Fruit fly (Drosophila melanogaster) whole organism, embryonic: ENCODE measurements around the gene nAChRalpha1.

Experiments
- BEAF-32 ChIP-seq: fragments of 200-800 bp; sonication (Bioruptor generic); optimal IDR thresholded peaks from 3 replicates; lab custom pipeline; 2017; ENCODE audit warnings: missing biosample characterization, missing genetic modification characterization, mild to moderate bottlenecking, moderate library complexity, missing genetic modification reagents
- Blimp-1 ChIP-seq: fragments of 200-800 bp; sonication (Bioruptor generic); optimal IDR thresholded peaks from 3 replicates; lab custom pipeline; 2018; ENCODE audit warnings: missing biosample characterization, missing genetic modification characterization, mild to moderate bottlenecking, moderate library complexity, missing genetic modification reagents
- C15 ChIP-seq: fragments of 200-800 bp; sonication (Bioruptor generic); IDR thresholded peaks from 3 replicates; pipeline ENCODE4 v1.3.6; 2022; ENCODE audit warnings: missing biosample characterization, missing genetic modification characterization
- CG13287 ChIP-seq: fragments of 200-800 bp; sonication (Bioruptor generic); IDR thresholded peaks from 2 replicates; pipeline ENCODE4 v1.3.6; 2022; ENCODE audit warnings: missing biosample characterization, missing genetic modification characterization; ENCODE audit not compliant: partially characterized antibody
- CG14050 ChIP-seq: fragments of 200-800 bp; sonication (Bioruptor generic); IDR thresholded peaks from 3 replicates; pipeline ENCODE4 v1.3.6; 2022; ENCODE audit warnings: missing biosample characterization, missing genetic modification characterization
- CG15011 ChIP-seq: fragments of 200-800 bp; sonication (Bioruptor generic); optimal IDR thresholded peaks from 3 replicates; lab custom pipeline; 2018; ENCODE audit warnings: missing biosample characterization, mild to moderate bottlenecking, missing genetic modification characterization
- CG1792 ChIP-seq: fragments of 200-800 bp; sonication (Bioruptor generic); optimal IDR thresholded peaks from 2 replicates; lab custom pipeline; 2016; ENCODE audit warnings: missing biosample characterization, missing genetic modification characterization
- CG3726 ChIP-seq: fragments of 200-800 bp; sonication (Bioruptor generic); IDR thresholded peaks from 3 replicates; pipeline ENCODE4, ENCODE4 v1.3.6; 2022; ENCODE audit warnings: missing biosample characterization, missing genetic modification characterization
- CG3995 ChIP-seq: fragments of 200-800 bp; sonication (Bioruptor generic); optimal IDR thresholded peaks from 3 replicates; lab custom pipeline; 2016; ENCODE audit warnings: missing biosample characterization, missing genetic modification characterization
- CG42726 ChIP-seq: fragments of 200-800 bp; sonication (Bioruptor generic); IDR thresholded peaks from 2 replicates; pipeline ENCODE4 v1.3.6; 2022; ENCODE audit warnings: missing biosample characterization, missing genetic modification characterization; ENCODE audit not compliant: partially characterized antibody
- CG4617 ChIP-seq: fragments of 200-800 bp; sonication (Bioruptor generic); optimal IDR thresholded peaks from 3 replicates; lab custom pipeline; 2016; ENCODE audit warnings: missing biosample characterization, missing genetic modification characterization, borderline replicate concordance
- CG4854 ChIP-seq: fragments of 200-800 bp; sonication (Bioruptor generic); optimal IDR thresholded peaks from 2 replicates; lab custom pipeline; 2016; ENCODE audit warnings: missing biosample characterization, missing genetic modification characterization, inconsistent platforms
- CG8089 ChIP-seq: fragments of 200-800 bp; sonication (Bioruptor generic); optimal IDR thresholded peaks from 3 replicates; lab custom pipeline; 2016; ENCODE audit warnings: missing biosample characterization, missing genetic modification characterization
- CG9437 ChIP-seq: fragments of 200-800 bp; sonication (Bioruptor generic); optimal IDR thresholded peaks from 2 replicates; lab custom pipeline; 2018; ENCODE audit warnings: missing biosample characterization, mild to moderate bottlenecking, missing genetic modification characterization
- CG9797 ChIP-seq: fragments of 200-800 bp; sonication (Bioruptor generic); optimal IDR thresholded peaks from 3 replicates; lab custom pipeline; 2018; ENCODE audit warnings: missing biosample characterization, mild to moderate bottlenecking, missing genetic modification characterization
- Dad ChIP-seq: fragments of 200-800 bp; sonication (Bioruptor generic); optimal IDR thresholded peaks from 3 replicates; lab custom pipeline; 2016; ENCODE audit warnings: missing biosample characterization, missing genetic modification characterization
- Dip2 ChIP-seq: fragments of 200-800 bp; sonication (Bioruptor generic); IDR thresholded peaks from 2 replicates; pipeline ENCODE4 v1.3.6; 2022; ENCODE audit warnings: missing biosample characterization, missing genetic modification characterization
- Dp ChIP-seq: fragments of 200-800 bp; sonication (Bioruptor generic); optimal IDR thresholded peaks from 2 replicates; lab custom pipeline; 2018; ENCODE audit warnings: missing biosample characterization, mild to moderate bottlenecking, missing genetic modification characterization, moderate library complexity
- Ets97D ChIP-seq: fragments of 200-800 bp; sonication (Bioruptor generic); optimal IDR thresholded peaks from 3 replicates; lab custom pipeline; 2016; ENCODE audit warnings: missing biosample characterization, missing genetic modification characterization
- Gsc ChIP-seq: fragments of 200-800 bp; sonication (Bioruptor generic); IDR thresholded peaks from 2 replicates; pipeline ENCODE4 v1.3.6; 2022; ENCODE audit warnings: missing biosample characterization, missing genetic modification characterization
- MBD-R2 ChIP-seq: fragments of 200-800 bp; sonication (Bioruptor generic); IDR thresholded peaks from 2 replicates; pipeline ENCODE4 v1.3.6; 2022; ENCODE audit warnings: missing biosample characterization, missing genetic modification characterization
- MESR4 ChIP-seq: fragments of 200-800 bp; sonication (Bioruptor generic); optimal IDR thresholded peaks from 2 replicates; lab custom pipeline; 2018; ENCODE audit warnings: missing biosample characterization, mild to moderate bottlenecking, missing genetic modification characterization, moderate library complexity
- Mes4 ChIP-seq: fragments of 200-800 bp; sonication (Bioruptor generic); optimal IDR thresholded peaks from 2 replicates; lab custom pipeline; 2016; ENCODE audit warnings: missing biosample characterization, missing genetic modification characterization
- Myb ChIP-seq: fragments of 200-800 bp; sonication (Bioruptor generic); optimal IDR thresholded peaks from 2 replicates; lab custom pipeline; 2016; ENCODE audit warnings: missing biosample characterization, missing genetic modification characterization
- Tbp ChIP-seq: fragments of >200 bp; optimal IDR thresholded peaks from 2 replicates; lab custom pipeline; 2018; ENCODE audit warnings: missing biosample characterization, missing genetic modification characterization
- YL-1 ChIP-seq: fragments of 200-800 bp; sonication (Bioruptor generic); optimal IDR thresholded peaks from 3 replicates; lab custom pipeline; 2017; ENCODE audit warnings: missing biosample characterization, mild to moderate bottlenecking, missing genetic modification characterization
- ase ChIP-seq: fragments of 200-800 bp; sonication (Bioruptor generic); IDR thresholded peaks from 3 replicates; pipeline ENCODE4 v1.3.6; 2022; ENCODE audit warnings: missing biosample characterization, missing genetic modification characterization
- ato ChIP-seq: fragments of 200-800 bp; sonication (Bioruptor generic); IDR thresholded peaks from 2 replicates; pipeline ENCODE4 v1.3.6; 2022; ENCODE audit warnings: missing biosample characterization, missing genetic modification characterization; ENCODE audit not compliant: partially characterized antibody
- btn ChIP-seq: fragments of 200-800 bp; sonication (Bioruptor generic); optimal IDR thresholded peaks from 2 replicates; lab custom pipeline; 2016; ENCODE audit warnings: missing biosample characterization, missing genetic modification characterization
- dpn ChIP-seq, 2 experiments: fragments of 200-800 bp; sonication (Bioruptor generic); optimal IDR thresholded peaks; 3 replicates each; lab custom pipeline; 2016; ENCODE audit warnings: missing biosample characterization in 2 of 2, missing genetic modification characterization in 2 of 2
- ems ChIP-seq: fragments of 200-800 bp; sonication (Bioruptor generic); optimal IDR thresholded peaks from 3 replicates; lab custom pipeline; 2016; ENCODE audit warnings: missing biosample characterization, missing genetic modification characterization
- exex ChIP-seq: fragments of 200-800 bp; sonication (Bioruptor generic); optimal IDR thresholded peaks from 4 replicates; lab custom pipeline; 2018; ENCODE audit warnings: missing biosample characterization, mild to moderate bottlenecking, missing genetic modification characterization, moderate library complexity
- gfzf ChIP-seq: fragments of 200-800 bp; sonication (Bioruptor generic); optimal IDR thresholded peaks from 2 replicates; lab custom pipeline; 2016; ENCODE audit warnings: missing biosample characterization, mild to moderate bottlenecking, missing genetic modification characterization, moderate library complexity
- kni ChIP-seq: fragments of 200-800 bp; sonication (Bioruptor generic); optimal IDR thresholded peaks from 3 replicates; lab custom pipeline; 2017; ENCODE audit warnings: mild to moderate bottlenecking, missing biosample characterization, missing genetic modification reagents, missing genetic modification characterization
- mirr ChIP-seq: fragments of 200-800 bp; sonication (Bioruptor generic); optimal IDR thresholded peaks from 3 replicates; lab custom pipeline; 2018; ENCODE audit warnings: missing biosample characterization, mild to moderate bottlenecking, missing genetic modification characterization
- pzg ChIP-seq: fragments of 200-800 bp; sonication (Bioruptor generic); optimal IDR thresholded peaks from 3 replicates; lab custom pipeline; 2018; ENCODE audit warnings: missing biosample characterization, mild to moderate bottlenecking, missing genetic modification characterization, moderate library complexity
- sim ChIP-seq: fragments of 200-800 bp; sonication (Bioruptor generic); IDR thresholded peaks from 2 replicates; pipeline ENCODE4 v1.3.6; 2022; ENCODE audit warnings: missing biosample characterization, missing genetic modification characterization
- sisA ChIP-seq: fragments of 200-800 bp; sonication (Bioruptor generic); IDR thresholded peaks from 2 replicates; pipeline ENCODE4 v1.3.6; 2022; ENCODE audit warnings: missing biosample characterization, missing genetic modification characterization
- stwl ChIP-seq: fragments of 200-800 bp; sonication (Bioruptor generic); optimal IDR thresholded peaks from 3 replicates; lab custom pipeline; 2018; ENCODE audit warnings: missing biosample characterization, mild to moderate bottlenecking, missing genetic modification characterization, moderate library complexity
- trem ChIP-seq: fragments of 200-800 bp; optimal IDR thresholded peaks from 3 replicates; lab custom pipeline; 2019; ENCODE audit warnings: missing biosample characterization, mild to moderate bottlenecking, missing genetic modification characterization, moderate library complexity
- wek ChIP-seq: fragments of 200-800 bp; sonication (Bioruptor generic); optimal IDR thresholded peaks from 3 replicates; lab custom pipeline; 2018; ENCODE audit warnings: missing biosample characterization, mild to moderate bottlenecking, missing genetic modification characterization, moderate library complexity
- zf30C ChIP-seq: fragments of 200-800 bp; sonication (Bioruptor generic); optimal IDR thresholded peaks from 3 replicates; lab custom pipeline; 2018; ENCODE audit warnings: missing biosample characterization, mild to moderate bottlenecking, missing genetic modification characterization

nAChRalpha1 gene

DNA sequence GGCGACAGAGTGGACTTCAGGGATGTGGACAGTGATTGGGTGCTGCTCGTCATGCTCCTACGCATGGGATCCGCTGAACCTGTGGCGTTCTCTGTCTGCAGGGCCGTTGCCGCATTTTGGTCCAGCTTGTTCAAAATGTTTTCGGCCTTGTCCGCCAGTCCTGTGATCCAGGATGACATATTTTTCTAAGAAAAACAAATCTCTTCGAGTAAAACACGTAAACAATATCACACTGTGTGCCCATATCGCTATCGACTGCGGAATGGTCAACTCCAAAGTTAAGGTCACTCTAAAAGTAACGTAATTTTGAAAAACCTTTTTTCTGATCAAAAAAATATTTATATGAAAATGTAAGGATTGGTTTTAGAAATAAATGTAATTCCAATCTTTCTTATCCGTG, 99.3 kb downstream of the nAChRalpha1 start, which contains the start of gene Golgin84:
Golgin84 (minus strand) TSS at position 241 of the 400 bp plus-strand sequence.
- peak; percentile 10 for TF ChIP-seq trem
- TF ChIP-seq CG9437 (GFP tag; lab: Kevin White, UChicago): peak; percentile 89
- TF ChIP-seq Myb: peak; percentile 94
- TF ChIP-seq MESR4 (GFP tag; lab: Kevin White, UChicago): peak; percentile 59
- TF ChIP-seq C15 (GFP tag; lab: Robert Waterston, UW): no peak
- TF ChIP-seq Gsc (GFP tag; lab: Robert Waterston, UW): no peak
- no peak for TF ChIP-seq Dad (GFP tag; lab: Kevin White, UChicago)
- TF ChIP-seq ato (GFP tag; lab: Robert Waterston, UW): peak; percentile 22; the same call in 1 of the 2 replicates
- peak; percentile 16 for TF ChIP-seq Ets97D (GFP tag; lab: Kevin White, UChicago)
- TF ChIP-seq ems (GFP tag; lab: Kevin White, UChicago): no peak
- TF ChIP-seq CG14050 (GFP tag; lab: Robert Waterston, UW): no peak
- no peak for TF ChIP-seq CG15011
- TF ChIP-seq stwl (tag; lab: Kevin White, UChicago): peak; percentile 40
- no peak for TF ChIP-seq dpn (GFP tag; optimal IDR thresholded peaks at IDR 0.05; lab: Kevin White, UChicago)
- TF ChIP-seq Dp (GFP tag; lab: Kevin White, UChicago): peak; percentile 21
- no peak for TF ChIP-seq wek (GFP tag; lab: Kevin White, UChicago)
- no peak for TF ChIP-seq kni (GFP tag; lab: Kevin White, UChicago)
- peak; percentile 71 for TF ChIP-seq gfzf (GFP tag; lab: Kevin White, UChicago)
- TF ChIP-seq Mes4 (GFP tag; lab: Kevin White, UChicago): no peak
- no peak for TF ChIP-seq btn
- TF ChIP-seq Dip2 (GFP tag; lab: Robert Waterston, UW): no peak
- peak; percentile 16; the same call in 1 of the 2 replicates for TF ChIP-seq CG13287 (GFP tag; lab: Robert Waterston, UW)
- peak; percentile 47 for TF ChIP-seq MBD-R2
- peak; percentile 24 for TF ChIP-seq CG3995
- TF ChIP-seq ase (GFP tag; lab: Robert Waterston, UW): no peak
- TF ChIP-seq YL-1 (GFP tag; lab: Kevin White, UChicago): peak; percentile 26
- no peak for TF ChIP-seq CG8089 (GFP tag; lab: Kevin White, UChicago)
- TF ChIP-seq BEAF-32 (GFP tag; lab: Kevin White, UChicago): peak; percentile 16
- peak; percentile 67 for TF ChIP-seq CG4617 (GFP tag; lab: Kevin White, UChicago)
- TF ChIP-seq CG3726 (GFP tag; lab: Robert Waterston, UW): 0 out of 3 replicates have a peak, but pooled peaks have one; percentile 28
- peak; percentile 36 for TF ChIP-seq pzg
- TF ChIP-seq CG9797: peak; percentile 62

DNA sequence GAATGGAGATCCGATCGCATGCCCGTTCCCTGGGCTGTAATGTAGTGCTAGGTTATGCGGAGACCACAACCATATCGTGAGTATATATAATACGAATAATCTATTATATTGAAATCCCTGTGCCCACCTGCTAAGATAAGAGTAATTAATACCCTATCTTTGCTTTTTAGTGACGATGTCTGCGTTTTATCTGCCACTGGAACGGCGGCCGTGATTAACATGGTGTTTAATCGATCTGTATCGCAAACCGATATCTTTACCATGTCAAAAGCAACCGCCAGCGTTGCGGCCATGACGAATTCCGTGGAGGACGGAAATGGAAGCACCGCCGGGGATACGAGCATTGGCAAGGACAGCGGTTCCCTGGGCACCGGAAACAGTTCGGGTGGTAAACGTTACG, 103.5 kb downstream of the nAChRalpha1 start:
- TF ChIP-seq mirr (GFP tag; lab: Kevin White, UChicago): peak; percentile 79
- no peak for TF ChIP-seq sim
- no peak for TF ChIP-seq Tbp (GFP tag; lab: Kevin White, UChicago)
- no peak for TF ChIP-seq CG42726 (GFP tag; lab: Robert Waterston, UW)
- no peak for TF ChIP-seq sisA (GFP tag; lab: Robert Waterston, UW)
- no peak for TF ChIP-seq Blimp-1 (GFP tag; lab: Kevin White, UChicago)
- TF ChIP-seq exex (tag; lab: Kevin White, UChicago): peak; percentile 78
- no peak for TF ChIP-seq CG4854 (GFP tag; lab: Kevin White, UChicago)
- no peak for TF ChIP-seq zf30C (GFP tag; lab: Kevin White, UChicago)
- no peak for TF ChIP-seq CG1792 (GFP tag; lab: Kevin White, UChicago)
- TF ChIP-seq Dip2 (GFP tag; lab: Robert Waterston, UW): no peak
